Worm (Caenorhabditis elegans) whole organism, late embryonic: Measurements from ENCODE around the gene srx-65.

ENCODE experiments used
- C08G9.2 ChIP-seq: sonication (generic microtip); optimal IDR thresholded peaks from 2 replicates; lab custom pipeline; 2016; ENCODE audit warnings: mild to moderate bottlenecking, missing genetic modification characterization, moderate library complexity, missing compliant biosample characterization
- ama-1 ChIP-seq: fragments of 150-350 bp; optimal IDR thresholded peaks from 2 replicates; lab custom pipeline; 2014
- elt-4 ChIP-seq: sonication (generic microtip); optimal IDR thresholded peaks from 2 replicates; lab custom pipeline; 2016; ENCODE audit warnings: missing genetic modification characterization, missing compliant biosample characterization
- eyg-1 ChIP-seq: sonication (generic microtip); optimal IDR thresholded peaks from 2 replicates; lab custom pipeline; 2016; ENCODE audit warnings: missing genotype, missing genetic modification characterization, missing compliant biosample characterization
- fax-1 ChIP-seq: sonication (generic microtip); optimal IDR thresholded peaks from 2 replicates; lab custom pipeline; 2016; ENCODE audit warnings: missing genotype, missing genetic modification characterization, missing compliant biosample characterization
- fkh-10 ChIP-seq: fragments of 150-350 bp; optimal IDR thresholded peaks from 2 replicates; lab custom pipeline; 2014; ENCODE audit warnings: missing biosample characterization, missing genetic modification reagents, missing genetic modification characterization
- hlh-8 ChIP-seq: sonication (generic microtip); optimal IDR thresholded peaks from 2 replicates; lab custom pipeline; 2016; ENCODE audit warnings: missing genotype, missing genetic modification characterization, missing compliant biosample characterization
- lin-11 ChIP-seq: fragments of 200-800 bp; sonication (Bioruptor generic); optimal IDR thresholded peaks from 2 replicates; lab custom pipeline; 2018; ENCODE audit warnings: mild to moderate bottlenecking, missing genetic modification characterization, missing compliant biosample characterization
- mec-3 ChIP-seq: sonication (generic microtip); optimal IDR thresholded peaks from 2 replicates; lab custom pipeline; 2016; ENCODE audit warnings: borderline replicate concordance, missing genetic modification characterization, missing compliant biosample characterization
- unc-42 ChIP-seq: sonication (generic microtip); optimal IDR thresholded peaks from 2 replicates; lab custom pipeline; 2016; ENCODE audit warnings: missing genotype, missing genetic modification characterization, missing compliant biosample characterization

DNA sequence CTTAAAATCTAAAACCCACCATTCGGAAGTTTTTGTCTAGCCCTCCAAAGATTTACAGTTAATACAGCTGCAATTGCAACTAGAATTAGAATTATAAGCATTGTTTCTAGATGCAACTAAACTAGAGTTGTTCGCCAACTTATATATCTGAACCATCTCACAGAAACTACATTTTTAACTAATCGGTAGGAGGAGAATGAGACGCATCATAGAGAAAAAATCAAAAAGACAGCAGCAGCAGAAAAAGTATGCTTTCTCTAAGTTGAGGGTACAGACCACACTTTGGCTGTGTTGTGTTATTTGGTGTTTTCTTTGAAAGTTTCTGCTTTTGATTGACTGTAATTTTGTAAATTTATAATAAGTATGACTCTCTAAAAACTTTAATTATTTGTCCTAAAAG lies 42.0 kb downstream of the srx-65 start, which contains the start of gene cyp-34A7:
- no peak for TF ChIP-seq mec-3 (tag; lab: Kevin White, UChicago)
- no peak for TF ChIP-seq C08G9.2 (tag; lab: Kevin White, UChicago)
- no peak for TF ChIP-seq unc-42
- no peak for TF ChIP-seq fax-1 (tag; lab: Kevin White, UChicago)
- no peak for TF ChIP-seq ama-1 (lab: Kevin White, UChicago)
- TF ChIP-seq elt-4 (tag; lab: Kevin White, UChicago): no peak
- no peak for TF ChIP-seq hlh-8 (tag; lab: Kevin White, UChicago)
- no peak for TF ChIP-seq fkh-10 (GFP tag; lab: Kevin White, UChicago)
- TF ChIP-seq lin-11 (tag; lab: Kevin White, UChicago): no peak
- no peak for TF ChIP-seq eyg-1
